Fruit fly (Drosophila melanogaster) whole organism, embryonic: ENCODE measurements around the gene SrpRbeta.

ENCODE experiments used
- Abd-B ChIP-seq: fragments of 200-800 bp; sonication (Bioruptor generic); optimal IDR thresholded peaks from 2 replicates; lab custom pipeline; 2018; ENCODE audit warnings: missing biosample characterization, mild to moderate bottlenecking, missing genetic modification characterization, moderate library complexity
- Atf3 ChIP-seq: fragments of 200-800 bp; sonication (Bioruptor generic); optimal IDR thresholded peaks from 3 replicates; lab custom pipeline; 2016; ENCODE audit warnings: missing biosample characterization, missing genetic modification characterization
- Bgb ChIP-seq: fragments of 200-800 bp; sonication (Bioruptor generic); IDR thresholded peaks from 2 replicates; pipeline ENCODE4 v1.3.6; 2022; ENCODE audit warnings: missing biosample characterization, missing genetic modification characterization; ENCODE audit not compliant: partially characterized antibody
- CG15073 ChIP-seq: fragments of 200-800 bp; sonication (Bioruptor generic); optimal IDR thresholded peaks from 2 replicates; lab custom pipeline; 2016; ENCODE audit warnings: missing biosample characterization, missing genetic modification characterization
- Mad ChIP-seq: fragments of 200-800 bp; sonication (Bioruptor generic); optimal IDR thresholded peaks from 2 replicates; lab custom pipeline; 2016; ENCODE audit warnings: missing biosample characterization, missing genetic modification characterization
- NC2α ChIP-seq: fragments of 200-800 bp; sonication (Bioruptor generic); optimal IDR thresholded peaks from 2 replicates; lab custom pipeline; 2016; ENCODE audit warnings: missing biosample characterization, missing genetic modification characterization
- gt ChIP-seq: fragments of 200-800 bp; sonication (Bioruptor generic); IDR thresholded peaks from 2 replicates; pipeline ENCODE4 v1.3.6; 2022; ENCODE audit warnings: missing biosample characterization, missing genetic modification characterization
- run ChIP-seq: fragments of 200-800 bp; sonication (Bioruptor generic); optimal IDR thresholded peaks from 3 replicates; lab custom pipeline; 2018; ENCODE audit warnings: missing biosample characterization, mild to moderate bottlenecking, missing genetic modification characterization

DNA sequence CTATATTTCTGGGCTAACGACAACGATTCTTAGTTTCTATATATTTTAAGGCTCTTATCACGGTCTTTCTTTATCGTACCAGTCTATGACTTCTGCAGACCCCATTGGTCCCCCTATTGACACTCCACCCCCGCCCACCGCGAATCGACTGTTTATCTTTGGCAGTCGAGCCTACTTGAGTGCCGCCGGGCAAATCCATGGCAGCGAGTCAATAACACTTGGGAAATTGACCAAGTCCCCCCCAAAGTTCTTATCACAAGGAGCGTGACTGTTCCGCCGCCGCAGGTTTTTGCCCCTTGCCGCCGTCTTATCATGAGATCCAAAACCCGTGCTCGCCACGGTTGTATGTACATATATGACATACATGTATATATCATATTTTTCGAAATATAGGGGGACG lies 20.4 kb downstream of the SrpRbeta start:
- TF ChIP-seq Abd-B (GFP tag; lab: Kevin White, UChicago): no peak
- TF ChIP-seq run: no peak
- no peak for TF ChIP-seq Atf3
- TF ChIP-seq CG15073 (GFP tag; lab: Kevin White, UChicago): no peak
- no peak for TF ChIP-seq Bgb (GFP tag; lab: Robert Waterston, UW)
- no peak for TF ChIP-seq NC2α
- TF ChIP-seq gt (GFP tag; lab: Robert Waterston, UW): no peak
- TF ChIP-seq Mad (GFP tag; lab: Kevin White, UChicago): no peak
